Worm (Caenorhabditis elegans): ENCODE results near the gene ttbk-3.

DNA sequence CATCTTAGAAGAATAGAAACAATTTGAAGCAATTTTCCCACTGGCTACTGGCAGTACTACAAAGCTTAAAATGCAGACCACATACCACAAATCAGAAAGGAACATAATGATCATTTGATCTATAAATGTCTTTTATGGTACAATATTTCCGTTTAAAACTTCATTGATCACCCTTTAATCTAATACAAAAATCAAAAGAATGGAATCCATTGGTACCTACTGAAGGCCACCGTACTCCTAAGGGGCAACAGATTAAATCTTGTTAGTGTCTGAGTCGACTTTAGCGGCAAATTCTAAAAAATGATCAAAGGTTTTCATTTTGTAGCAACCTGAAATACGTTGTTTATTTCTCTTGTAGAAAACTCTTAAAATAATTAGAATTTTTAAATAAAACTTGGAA, 17.5 kb downstream of the ttbk-3 start:
- TF ChIP-seq pqm-1 (tag; optimal IDR thresholded peaks at IDR 0.05) (no peak), F13H6.1 (tag; optimal IDR thresholded peaks at IDR 0.05) (no peak), nhr-11 (tag; optimal IDR thresholded peaks at IDR 0.05) (no peak)
